Worm (Caenorhabditis elegans): Measurements from ENCODE around the gene F32D8.2.

F32D8.2 gene

ce11 chrV:10871457-10871861 is 12.1 kb upstream of the F32D8.2 start (continued):
- no peak for TF ChIP-seq ceh-8 (GFP tag; optimal IDR thresholded peaks at IDR 0.05)
- TF ChIP-seq vab-15 (tag; optimal IDR thresholded peaks at IDR 0.05), result no peak
- TF ChIP-seq sptf-1 (tag; optimal IDR thresholded peaks at IDR 0.05), result no peak
- TF ChIP-seq nhr-11 (tag; optimal IDR thresholded peaks at IDR 0.05), result peak; percentile 10
- peak; percentile 60 to 72 for TF ChIP-seq lin-35 (GFP tag; optimal IDR thresholded peaks at IDR 0.05)
- peak; percentile 15 to 46 (median 46) for TF ChIP-seq dpl-1 (GFP tag; optimal IDR thresholded peaks at IDR 0.05)
- TF ChIP-seq ceh-82 (tag; optimal IDR thresholded peaks at IDR 0.05), result peak; percentile 71 to 86 (median 75)
- no peak for TF ChIP-seq hpl-2 (GFP tag; optimal IDR thresholded peaks at IDR 0.05)
- no peak for TF ChIP-seq nhr-12 (tag; optimal IDR thresholded peaks at IDR 0.05)
- peak; percentile 88 for TF ChIP-seq nhr-47 (tag; optimal IDR thresholded peaks at IDR 0.05)
- no peak for TF ChIP-seq C04F5.9 (tag; optimal IDR thresholded peaks at IDR 0.05)
- TF ChIP-seq nhr-77 (tag; optimal IDR thresholded peaks at IDR 0.05), result peak; percentile 88
- TF ChIP-seq C16A3.4 (tag; optimal IDR thresholded peaks at IDR 0.05), result peak; percentile 44
- TF ChIP-seq fkh-10 (GFP tag; optimal IDR thresholded peaks at IDR 0.05), result peak; percentile 97
- TF ChIP-seq ces-1 (GFP tag; optimal IDR thresholded peaks at IDR 0.05), result no peak
- TF ChIP-seq aha-1 (tag; optimal IDR thresholded peaks at IDR 0.05), result no peak
- peak in 2 of 6 experiments; percentile 18 to 39 for TF ChIP-seq elt-3 (tag; optimal IDR thresholded peaks at IDR 0.05)
- TF ChIP-seq snu-23 (GFP tag; optimal IDR thresholded peaks at IDR 0.05), result peak; percentile 93
- TF ChIP-seq irx-1 (tag; optimal IDR thresholded peaks at IDR 0.05), result peak; percentile 83
- peak; percentile 71 to 82 for TF ChIP-seq egl-27 (tag; optimal IDR thresholded peaks at IDR 0.05)
- TF ChIP-seq nhr-84 (tag; optimal IDR thresholded peaks at IDR 0.05), result no peak
- TF ChIP-seq tbx-2 (tag; optimal IDR thresholded peaks at IDR 0.05), result peak; percentile 90
- TF ChIP-seq nhr-76 (tag; optimal IDR thresholded peaks at IDR 0.05), result no peak
- TF ChIP-seq nhr-20 (tag; optimal IDR thresholded peaks at IDR 0.05), result peak; percentile 95
- TF ChIP-seq xbp-1 (tag; optimal IDR thresholded peaks at IDR 0.05), result peak; percentile 70
- no peak for TF ChIP-seq unc-62 (GFP tag; optimal IDR thresholded peaks at IDR 0.05)
- no peak for TF ChIP-seq hlh-17 (GFP tag; optimal IDR thresholded peaks at IDR 0.05; ENCODE audit: borderline replicate concordance)
- peak; percentile 55 for TF ChIP-seq sup-37 (GFP tag; optimal IDR thresholded peaks at IDR 0.05)
- TF ChIP-seq snpc-4 (tag; optimal IDR thresholded peaks at IDR 0.05), result peak; percentile 63
- no peak for TF ChIP-seq grh-1 (GFP tag; IDR thresholded peaks at IDR 0.05)
- no peak for TF ChIP-seq lir-3 (tag; optimal IDR thresholded peaks at IDR 0.05; ENCODE audit: poor library complexity)
- peak; percentile 71 for TF ChIP-seq isw-1 (GFP tag; IDR thresholded peaks at IDR 0.05)
- TF ChIP-seq nhr-28 (tag; optimal IDR thresholded peaks at IDR 0.05), result no peak
- no peak for TF ChIP-seq ceh-63 (GFP tag; optimal IDR thresholded peaks at IDR 0.05)
- TF ChIP-seq mef-2 (tag; optimal IDR thresholded peaks at IDR 0.05), result peak; percentile 10
- TF ChIP-seq tlp-1 (tag; optimal IDR thresholded peaks at IDR 0.05), result no peak
- TF ChIP-seq hlh-4 (tag; optimal IDR thresholded peaks at IDR 0.05), result no peak
- TF ChIP-seq fkh-4 (tag; optimal IDR thresholded peaks at IDR 0.05; ENCODE audit: borderline replicate concordance), result no peak
- TF ChIP-seq efl-3 (GFP tag; optimal IDR thresholded peaks at IDR 0.05), result no peak
- TF ChIP-seq jun-1 (tag; optimal IDR thresholded peaks at IDR 0.05), result peak; percentile 80
- TF ChIP-seq C34B4.2 (tag; optimal IDR thresholded peaks at IDR 0.05), result no peak
- TF ChIP-seq sox-4 (tag; optimal IDR thresholded peaks at IDR 0.05), result peak; percentile 57
- TF ChIP-seq rnt-1 (tag; optimal IDR thresholded peaks at IDR 0.05), result peak; percentile 81
- TF ChIP-seq Y116A8C.19 (tag; optimal IDR thresholded peaks at IDR 0.05; ENCODE audit: borderline replicate concordance), result no peak

ce11 chrV:10873190-10873589 is 10.4 kb upstream of the F32D8.2 start:
- TF ChIP-seq mef-2 (tag; optimal IDR thresholded peaks at IDR 0.05) (no peak), swsn-7 (tag; optimal IDR thresholded peaks at IDR 0.05) (no peak), egl-27 (tag; optimal IDR thresholded peaks at IDR 0.05) (no peak), fos-1 (tag; optimal IDR thresholded peaks at IDR 0.05) (no peak), hlh-4 (tag; optimal IDR thresholded peaks at IDR 0.05) (no peak), F16B12.6 (tag; optimal IDR thresholded peaks at IDR 0.05) (no peak), aha-1 (tag; optimal IDR thresholded peaks at IDR 0.05) (no peak), vab-15 (tag; optimal IDR thresholded peaks at IDR 0.05) (no peak), efl-1 (optimal IDR thresholded peaks at IDR 0.05) (no peak), efl-1 (GFP tag; optimal IDR thresholded peaks at IDR 0.05 in 1 of 2) (peak in 1 of 2 experiments; percentile 76), mdl-1 (tag; optimal IDR thresholded peaks at IDR 0.05) (peak in 1 of 2 experiments; percentile 56), hlh-17 (GFP tag; optimal IDR thresholded peaks at IDR 0.05; ENCODE audit: borderline replicate concordance) (no peak), nhr-11 (tag; optimal IDR thresholded peaks at IDR 0.05) (no peak), mep-1 (tag; optimal IDR thresholded peaks at IDR 0.05) (no peak), isw-1 (GFP tag; IDR thresholded peaks at IDR 0.05) (no peak), lin-14 (GFP tag; optimal IDR thresholded peaks at IDR 0.05) (peak; percentile 46), jun-1 (tag; optimal IDR thresholded peaks at IDR 0.05) (no peak), lin-13 (GFP tag; optimal IDR thresholded peaks at IDR 0.05) (no peak), xbp-1 (tag; optimal IDR thresholded peaks at IDR 0.05) (peak; percentile 46), nhr-85 (tag) (peak; percentile 8)
